Fruit fly (Drosophila melanogaster) whole organism, embryonic: ENCODE measurements around the gene CG15140.

Experiments used
- CG12104 ChIP-seq: fragments of 200-800 bp; sonication (Bioruptor generic); optimal IDR thresholded peaks from 3 replicates; lab custom pipeline; 2016; ENCODE audit warnings: missing biosample characterization, missing genetic modification characterization
- CG12391 ChIP-seq: fragments of 200-800 bp; sonication (Bioruptor generic); optimal IDR thresholded peaks from 3 replicates; lab custom pipeline; 2018; ENCODE audit warnings: missing biosample characterization, mild to moderate bottlenecking, missing genetic modification characterization, moderate library complexity
- CG14441 ChIP-seq: fragments of 200-800 bp; sonication (Bioruptor generic); IDR thresholded peaks from 2 replicates; pipeline ENCODE4 v1.3.6; 2022; ENCODE audit warnings: missing biosample characterization, missing genetic modification characterization
- CG14710 ChIP-seq: fragments of 200-800 bp; sonication (Bioruptor generic); optimal IDR thresholded peaks from 3 replicates; lab custom pipeline; 2019; ENCODE audit warnings: missing biosample characterization, mild to moderate bottlenecking, missing genetic modification characterization, moderate library complexity
- CG15479 ChIP-seq: fragments of 200-800 bp; sonication (Bioruptor generic); optimal IDR thresholded peaks from 3 replicates; lab custom pipeline; 2019; ENCODE audit warnings: missing biosample characterization, mild to moderate bottlenecking, missing genetic modification characterization, moderate library complexity
- CG15601 ChIP-seq: fragments of 200-800 bp; sonication (Bioruptor generic); optimal IDR thresholded peaks from 3 replicates; lab custom pipeline; 2019; ENCODE audit warnings: missing biosample characterization, mild to moderate bottlenecking, missing genetic modification characterization, moderate library complexity
- CG17802 ChIP-seq: fragments of 200-800 bp; sonication (Bioruptor generic); optimal IDR thresholded peaks from 2 replicates; lab custom pipeline; 2018; ENCODE audit warnings: missing biosample characterization, mild to moderate bottlenecking, missing genetic modification characterization, moderate library complexity
- CG2678 ChIP-seq: fragments of 200-800 bp; sonication (Bioruptor generic); optimal IDR thresholded peaks from 3 replicates; lab custom pipeline; 2019; ENCODE audit warnings: missing biosample characterization, mild to moderate bottlenecking, missing genetic modification characterization, moderate library complexity
- CG30020 ChIP-seq: fragments of 200-800 bp; optimal IDR thresholded peaks from 2 replicates; lab custom pipeline; 2019; ENCODE audit warnings: missing biosample characterization, mild to moderate bottlenecking, missing genetic modification characterization, moderate library complexity
- CG34224 ChIP-seq: fragments of 200-800 bp; sonication (Bioruptor generic); IDR thresholded peaks from 3 replicates; pipeline ENCODE4 v1.3.6; 2022; ENCODE audit warnings: missing biosample characterization, missing genetic modification characterization; ENCODE audit not compliant: partially characterized antibody
- CG34376 ChIP-seq: fragments of 200-800 bp; sonication (Bioruptor generic); optimal IDR thresholded peaks from 2 replicates; lab custom pipeline; 2018; ENCODE audit warnings: missing biosample characterization, mild to moderate bottlenecking, missing genetic modification characterization
- CG3726 ChIP-seq: fragments of 200-800 bp; sonication (Bioruptor generic); IDR thresholded peaks from 3 replicates; pipeline ENCODE4, ENCODE4 v1.3.6; 2022; ENCODE audit warnings: missing biosample characterization, missing genetic modification characterization
- CG42726 ChIP-seq: fragments of 200-800 bp; sonication (Bioruptor generic); IDR thresholded peaks from 2 replicates; pipeline ENCODE4 v1.3.6; 2022; ENCODE audit warnings: missing biosample characterization, missing genetic modification characterization; ENCODE audit not compliant: partially characterized antibody
- CG4328 ChIP-seq: fragments of 200-800 bp; sonication (Bioruptor generic); optimal IDR thresholded peaks from 3 replicates; lab custom pipeline; 2017; ENCODE audit warnings: missing biosample characterization, missing genetic modification reagents, missing genetic modification characterization
- CG5953 ChIP-seq: fragments of 200-800 bp; sonication (Bioruptor generic); IDR thresholded peaks from 2 replicates; pipeline ENCODE4 v1.3.6; 2022; ENCODE audit warnings: missing biosample characterization, missing genetic modification characterization
- CG6689 ChIP-seq: fragments of 200-800 bp; sonication (Bioruptor generic); IDR thresholded peaks from 2 replicates; pipeline ENCODE4 v1.3.6; 2022; ENCODE audit warnings: missing biosample characterization, missing genetic modification characterization
- CG8290 ChIP-seq, 3 experiments: fragments of 200-800 bp; sonication (Bioruptor generic); optimal IDR thresholded peaks; 2 replicates each; lab custom pipeline; 2016 to 2019; ENCODE audit warnings: missing biosample characterization in 3 of 3, missing genetic modification characterization in 3 of 3, mild to moderate bottlenecking in 2 of 3, moderate library complexity in 1 of 3
- CG8388 ChIP-seq: fragments of 200-800 bp; sonication (Bioruptor generic); optimal IDR thresholded peaks from 2 replicates; lab custom pipeline; 2019; ENCODE audit warnings: missing biosample characterization, mild to moderate bottlenecking, missing genetic modification characterization, moderate library complexity
- CG9215 ChIP-seq: fragments of 200-800 bp; sonication (Bioruptor generic); IDR thresholded peaks from 2 replicates; pipeline ENCODE4 v1.3.6; 2022; ENCODE audit warnings: missing biosample characterization, missing genetic modification characterization
- Dek ChIP-seq: fragments of 200-800 bp; sonication (Bioruptor generic); optimal IDR thresholded peaks from 3 replicates; lab custom pipeline; 2019; ENCODE audit warnings: missing biosample characterization, mild to moderate bottlenecking, missing genetic modification characterization, moderate library complexity
- Eip74EF ChIP-seq, 2 experiments: fragments of 200-800 bp in 1 of 2; fragments of >200 bp in 1 of 2; sonication (Bioruptor generic) in 1 of 2; optimal IDR thresholded peaks; 2 replicates each; lab custom pipeline; 2017 to 2019; ENCODE audit warnings: missing biosample characterization in 2 of 2, missing genetic modification characterization in 2 of 2, mild to moderate bottlenecking in 1 of 2, moderate library complexity in 1 of 2
- Gsc ChIP-seq: fragments of 200-800 bp; sonication (Bioruptor generic); IDR thresholded peaks from 2 replicates; pipeline ENCODE4 v1.3.6; 2022; ENCODE audit warnings: missing biosample characterization, missing genetic modification characterization
- HLHmδ ChIP-seq: fragments of 200-800 bp; sonication (Bioruptor generic); optimal IDR thresholded peaks from 2 replicates; lab custom pipeline; 2018; ENCODE audit warnings: missing biosample characterization, mild to moderate bottlenecking, missing genetic modification characterization, moderate library complexity
- HmgD ChIP-seq: fragments of 200-800 bp; sonication (Bioruptor generic); optimal IDR thresholded peaks from 3 replicates; lab custom pipeline; 2016; ENCODE audit warnings: missing biosample characterization, missing genetic modification characterization
- Jarid2 ChIP-seq: fragments of 200-800 bp; sonication (Bioruptor generic); optimal IDR thresholded peaks from 3 replicates; lab custom pipeline; 2017; ENCODE audit warnings: mild to moderate bottlenecking, missing biosample characterization, missing genetic modification reagents, missing genetic modification characterization
- Myb ChIP-seq: fragments of 200-800 bp; sonication (Bioruptor generic); optimal IDR thresholded peaks from 2 replicates; lab custom pipeline; 2016; ENCODE audit warnings: missing biosample characterization, missing genetic modification characterization
- Six4 ChIP-seq: fragments of 200-800 bp; sonication (Bioruptor generic); optimal IDR thresholded peaks from 2 replicates; lab custom pipeline; 2016; ENCODE audit warnings: missing biosample characterization, missing genetic modification characterization
- Xbp1 ChIP-seq: fragments of 200-800 bp; sonication (Bioruptor generic); optimal IDR thresholded peaks from 3 replicates; lab custom pipeline; 2016; ENCODE audit warnings: missing biosample characterization, mild to moderate bottlenecking, missing genetic modification characterization
- Xrp1 ChIP-seq: fragments of 200-800 bp; sonication (Bioruptor generic); IDR thresholded peaks from 2 replicates; pipeline ENCODE4 v1.3.6; 2022; ENCODE audit warnings: missing biosample characterization, missing genetic modification characterization
- bowl ChIP-seq: fragments of 200-800 bp; sonication (Bioruptor generic); IDR thresholded peaks from 2 replicates; pipeline ENCODE4 v1.3.6; 2022; ENCODE audit warnings: missing biosample characterization, missing genetic modification characterization
- btn ChIP-seq: fragments of 200-800 bp; sonication (Bioruptor generic); optimal IDR thresholded peaks from 2 replicates; lab custom pipeline; 2016; ENCODE audit warnings: missing biosample characterization, missing genetic modification characterization
- cato ChIP-seq: fragments of 200-800 bp; sonication (Bioruptor generic); optimal IDR thresholded peaks from 2 replicates; lab custom pipeline; 2016; ENCODE audit warnings: missing biosample characterization, missing genetic modification characterization, borderline replicate concordance
- caup ChIP-seq: fragments of 200-800 bp; sonication (Bioruptor generic); optimal IDR thresholded peaks from 3 replicates; lab custom pipeline; 2017; ENCODE audit warnings: missing biosample characterization, mild to moderate bottlenecking, missing genetic modification characterization, moderate library complexity; ENCODE audit not compliant: severe bottlenecking
- crol ChIP-seq: fragments of 200-800 bp; sonication (Bioruptor generic); IDR thresholded peaks from 2 replicates; pipeline ENCODE4 v1.3.6; 2022; ENCODE audit warnings: missing biosample characterization, missing genetic modification characterization
- danr ChIP-seq: fragments of 200-800 bp; sonication (Bioruptor generic); IDR thresholded peaks from 2 replicates; pipeline ENCODE4 v1.3.6; 2022; ENCODE audit warnings: missing biosample characterization, missing genetic modification characterization
- dmrt99B ChIP-seq: fragments of 200-800 bp; sonication (Bioruptor generic); optimal IDR thresholded peaks from 2 replicates; lab custom pipeline; 2018; ENCODE audit warnings: missing biosample characterization, mild to moderate bottlenecking, missing genetic modification characterization, moderate library complexity
- gce ChIP-seq: fragments of 200-800 bp; sonication (Bioruptor generic); IDR thresholded peaks from 3 replicates; pipeline ENCODE4 v1.3.6; 2022; ENCODE audit warnings: missing biosample characterization, missing genetic modification characterization
- gfzf ChIP-seq: fragments of 200-800 bp; sonication (Bioruptor generic); optimal IDR thresholded peaks from 2 replicates; lab custom pipeline; 2016; ENCODE audit warnings: missing biosample characterization, mild to moderate bottlenecking, missing genetic modification characterization, moderate library complexity
- lilli ChIP-seq: fragments of 200-800 bp; sonication (Bioruptor generic); optimal IDR thresholded peaks from 3 replicates; lab custom pipeline; 2016; ENCODE audit warnings: missing biosample characterization, missing genetic modification characterization
- nom ChIP-seq: fragments of 200-800 bp; sonication (Bioruptor generic); optimal IDR thresholded peaks from 2 replicates; lab custom pipeline; 2017; ENCODE audit warnings: missing biosample characterization, missing genetic modification characterization, mild to moderate bottlenecking, moderate library complexity, missing genetic modification reagents
- oc ChIP-seq: fragments of 200-800 bp; sonication (Bioruptor generic); optimal IDR thresholded peaks from 2 replicates; lab custom pipeline; 2018; ENCODE audit warnings: missing biosample characterization, mild to moderate bottlenecking, missing genetic modification characterization, moderate library complexity
- psq ChIP-seq: fragments of 200-800 bp; sonication (Bioruptor generic); optimal IDR thresholded peaks from 2 replicates; lab custom pipeline; 2017; ENCODE audit warnings: missing biosample characterization, missing genetic modification characterization
- repo ChIP-seq: fragments of 200-800 bp; sonication (Bioruptor generic); optimal IDR thresholded peaks from 2 replicates; lab custom pipeline; 2016; ENCODE audit warnings: missing biosample characterization, missing genetic modification characterization
- sisA ChIP-seq: fragments of 200-800 bp; sonication (Bioruptor generic); IDR thresholded peaks from 2 replicates; pipeline ENCODE4 v1.3.6; 2022; ENCODE audit warnings: missing biosample characterization, missing genetic modification characterization
- ssp ChIP-seq: fragments of 200-800 bp; sonication (Bioruptor generic); IDR thresholded peaks from 2 replicates; pipeline ENCODE4 v1.3.6; 2022; ENCODE audit warnings: missing biosample characterization, missing genetic modification characterization
- tgo ChIP-seq: fragments of 200-800 bp; sonication (Bioruptor generic); IDR thresholded peaks from 3 replicates; pipeline ENCODE4 v1.3.6; 2022; ENCODE audit warnings: missing biosample characterization, missing genetic modification characterization
- tin ChIP-seq: fragments of 200-800 bp; sonication (Bioruptor generic); optimal IDR thresholded peaks from 3 replicates; lab custom pipeline; 2016; ENCODE audit warnings: missing biosample characterization, missing genetic modification characterization
- zfh1 ChIP-seq: fragments of 200-800 bp; sonication (Bioruptor generic); IDR thresholded peaks from 3 replicates; pipeline ENCODE4 v1.3.6; 2022; ENCODE audit warnings: missing biosample characterization, missing genetic modification characterization

The CG15140 gene

dm6 chr2L:17243101-17243780, 42.8 kb upstream of the CG15140 start (continued):
- no peak for TF ChIP-seq CG8290 (GFP tag; optimal IDR thresholded peaks at IDR 0.05; lab: Kevin White, UChicago)
- no peak for TF ChIP-seq CG8290 (tag; optimal IDR thresholded peaks at IDR 0.05; lab: Kevin White, UChicago)
- no peak for TF ChIP-seq gfzf (GFP tag; lab: Kevin White, UChicago)
- peak; percentile 87 for TF ChIP-seq CG14710
- TF ChIP-seq Six4 (GFP tag; lab: Kevin White, UChicago) = peak; percentile 50
- TF ChIP-seq repo (GFP tag; lab: Kevin White, UChicago) = no peak
- TF ChIP-seq zfh1 (GFP tag; lab: Robert Waterston, UW) = peak; percentile 70
- TF ChIP-seq CG6689 (GFP tag; lab: Robert Waterston, UW) = peak; percentile 76
- TF ChIP-seq HLHmδ (GFP tag; lab: Kevin White, UChicago) = no peak
- TF ChIP-seq Xrp1 = peak; percentile 88
- TF ChIP-seq CG34376 (GFP tag; lab: Kevin White, UChicago) = no peak
- peak; percentile 43 for TF ChIP-seq Xbp1 (GFP tag; lab: Kevin White, UChicago)
- peak; percentile 61 for TF ChIP-seq CG15601
- peak; percentile 79 for TF ChIP-seq CG2678 (tag; lab: Kevin White, UChicago)
- no peak for TF ChIP-seq caup (GFP tag; lab: Kevin White, UChicago)
- TF ChIP-seq CG42726 (GFP tag; lab: Robert Waterston, UW) = no peak
- TF ChIP-seq Jarid2 (GFP tag; lab: Kevin White, UChicago) = peak; percentile 5
- peak; percentile 79 for TF ChIP-seq nom
- no peak for TF ChIP-seq CG12104 (GFP tag; lab: Kevin White, UChicago)
- peak; percentile 14 for TF ChIP-seq CG4328 (GFP tag; lab: Kevin White, UChicago)
- TF ChIP-seq gce (GFP tag; lab: Robert Waterston, UW) = peak; percentile 24; the same call in 1 of the 3 replicates
- no peak for TF ChIP-seq Myb (GFP tag; lab: Kevin White, UChicago)
- peak in 1 of 2 experiments; percentile 50 for TF ChIP-seq Eip74EF (GFP tag; optimal IDR thresholded peaks at IDR 0.05; lab: Kevin White, UChicago)
- TF ChIP-seq HmgD (GFP tag; lab: Kevin White, UChicago) = no peak
- TF ChIP-seq crol (GFP tag; lab: Robert Waterston, UW) = peak; percentile 94
- TF ChIP-seq tin = peak; percentile 55
- TF ChIP-seq CG9215 (GFP tag; lab: Robert Waterston, UW) = no peak
- peak; percentile 79 for TF ChIP-seq dmrt99B (tag; lab: Kevin White, UChicago)
- no peak for TF ChIP-seq CG15479 (GFP tag; lab: Kevin White, UChicago)
- TF ChIP-seq btn (GFP tag; lab: Kevin White, UChicago) = peak; percentile 40
- TF ChIP-seq CG14441 (GFP tag; lab: Robert Waterston, UW) = no peak
- peak; percentile 19 for TF ChIP-seq oc (tag; lab: Kevin White, UChicago)
- peak; percentile 44 for TF ChIP-seq CG17802 (tag; lab: Kevin White, UChicago)
- TF ChIP-seq ssp (GFP tag; lab: Robert Waterston, UW) = peak; percentile 23; the same call in 1 of the 2 replicates
- TF ChIP-seq Dek (tag; lab: Kevin White, UChicago) = no peak
- no peak for TF ChIP-seq cato (GFP tag; lab: Kevin White, UChicago)
- TF ChIP-seq CG8388 (GFP tag; lab: Kevin White, UChicago) = peak; percentile 70
- TF ChIP-seq CG34224 (GFP tag; lab: Robert Waterston, UW) = no peak
- TF ChIP-seq psq = no peak
- 0 out of 2 replicates have a peak, but pooled peaks have one; percentile 31 for TF ChIP-seq CG5953 (GFP tag; lab: Robert Waterston, UW)
- no peak for TF ChIP-seq Gsc (GFP tag; lab: Robert Waterston, UW)
- TF ChIP-seq CG3726 (GFP tag; lab: Robert Waterston, UW) = 0 out of 3 replicates have a peak, but pooled peaks have one; percentile 48
- TF ChIP-seq CG30020 (tag; lab: Kevin White, UChicago) = peak; percentile 28
- TF ChIP-seq bowl (GFP tag; lab: Robert Waterston, UW) = no peak
- TF ChIP-seq tgo (GFP tag; lab: Robert Waterston, UW) = peak; percentile 38; the same call in 2 of the 3 replicates
- peak; percentile 45 for TF ChIP-seq sisA (GFP tag; lab: Robert Waterston, UW)
- TF ChIP-seq CG12391 = peak; percentile 5
- no peak for TF ChIP-seq lilli
- TF ChIP-seq danr (GFP tag; lab: Robert Waterston, UW) = 0 out of 2 replicates have a peak, but pooled peaks have one; percentile 11
